Worm (Caenorhabditis elegans) whole organism, L1 larva: Measurements from ENCODE around the gene K08D12.8.

Experiments used
- C04F5.9 ChIP-seq: sonication (generic microtip); optimal IDR thresholded peaks from 2 replicates; lab custom pipeline; 2016; ENCODE audit warnings: missing genetic modification characterization, missing compliant biosample characterization
- alr-1 ChIP-seq: fragments of 200-800 bp; sonication (Bioruptor generic); optimal IDR thresholded peaks from 2 replicates; lab custom pipeline; 2018; ENCODE audit warnings: borderline replicate concordance, mild to moderate bottlenecking, missing genetic modification characterization, missing compliant biosample characterization
- blmp-1 ChIP-seq: fragments of 150-350 bp; optimal IDR thresholded peaks from 2 replicates; lab custom pipeline; 2014; ENCODE audit warnings: missing biosample characterization, missing genetic modification characterization
- ceh-63 ChIP-seq: fragments of 200-800 bp; sonication (Bioruptor generic); optimal IDR thresholded peaks from 2 replicates; lab custom pipeline; 2018; ENCODE audit warnings: mild to moderate bottlenecking, missing genetic modification characterization, missing compliant biosample characterization
- ceh-8 ChIP-seq: fragments of 200-800 bp; sonication (Bioruptor generic); optimal IDR thresholded peaks from 2 replicates; lab custom pipeline; 2018; ENCODE audit warnings: mild to moderate bottlenecking, missing genetic modification characterization, moderate library complexity, missing compliant biosample characterization
- efl-1 ChIP-seq, 4 experiments: fragments of 150-350 bp; optimal IDR thresholded peaks in 3 of 4; peaks in 1 of 4; 1 replicate in 1 of 4; 2 replicates in 3 of 4; lab custom pipeline; 2014; ENCODE audit warnings: missing biosample characterization in 2 of 4, missing genetic modification characterization in 2 of 4, missing genetic modification reagents in 2 of 4
- ets-5 ChIP-seq: fragments of 200-800 bp; sonication (Bioruptor generic); IDR thresholded peaks from 2 replicates; pipeline ENCODE4 v1.3.6; 2022; ENCODE audit warnings: missing genetic modification characterization, missing compliant biosample characterization
- fkh-10 ChIP-seq: sonication (generic microtip); optimal IDR thresholded peaks from 2 replicates; lab custom pipeline; 2017; ENCODE audit warnings: missing biosample characterization, missing genetic modification reagents, missing genetic modification characterization
- fos-1 ChIP-seq: fragments of 150-350 bp; optimal IDR thresholded peaks from 2 replicates; lab custom pipeline; 2014; ENCODE audit warnings: missing biosample characterization, missing genetic modification characterization
- irx-1 ChIP-seq: sonication (generic microtip); optimal IDR thresholded peaks from 2 replicates; lab custom pipeline; 2016; ENCODE audit warnings: missing genetic modification characterization, missing compliant biosample characterization
- lin-14 ChIP-seq: fragments of 200-800 bp; sonication (Bioruptor generic); optimal IDR thresholded peaks from 2 replicates; lab custom pipeline; 2018; ENCODE audit warnings: mild to moderate bottlenecking, missing genetic modification characterization, moderate library complexity, missing compliant biosample characterization
- nhr-20 ChIP-seq: sonication (generic microtip); optimal IDR thresholded peaks from 2 replicates; lab custom pipeline; 2016; ENCODE audit warnings: mild to moderate bottlenecking, missing genetic modification characterization, missing compliant biosample characterization
- nhr-28 ChIP-seq: fragments of 150-350 bp; optimal IDR thresholded peaks from 2 replicates; lab custom pipeline; 2014; ENCODE audit warnings: missing biosample characterization, missing genetic modification characterization
- zag-1 ChIP-seq: fragments of 150-350 bp; optimal IDR thresholded peaks from 2 replicates; lab custom pipeline; 2014; ENCODE audit warnings: missing biosample characterization, missing genetic modification characterization

K08D12.8 gene

ce11 chrIV:1769074-1769473 is 43.1 kb downstream of the K08D12.8 start:
- TF ChIP-seq irx-1 (tag; lab: Kevin White, UChicago) (no peak), alr-1 (no peak), ceh-63 (GFP tag; lab: Kevin White, UChicago) (no peak), C04F5.9 (tag; lab: Kevin White, UChicago) (no peak), lin-14 (GFP tag; lab: Kevin White, UChicago) (no peak), fos-1 (tag; lab: Kevin White, UChicago) (no peak), fkh-10 (GFP tag; lab: Kevin White, UChicago) (no peak), ceh-8 (peak; percentile 71), zag-1 (tag; lab: Kevin White, UChicago) (no peak), blmp-1 (tag; lab: Kevin White, UChicago) (no peak), ets-5 (GFP tag; lab: Robert Waterston, UW) (0 out of 2 replicates have a peak, but pooled peaks have one; percentile 41)

ce11 chrIV:1771843-1772242 is 45.9 kb downstream of the K08D12.8 start, which contains the start of gene Y41D4A.1:
TSS of gene Y41D4A.1 (plus strand) at chrIV:1772143.
- TF ChIP-seq efl-1 (optimal IDR thresholded peaks at IDR 0.05; lab: Kevin White, UChicago) = no peak
- peak in 1 of 2 experiments; percentile 9 for TF ChIP-seq efl-1 (GFP tag; optimal IDR thresholded peaks at IDR 0.05 in 1 of 2; lab: Kevin White, UChicago)
- TF ChIP-seq nhr-28 (tag; lab: Kevin White, UChicago) = no peak
- TF ChIP-seq nhr-20 (tag; lab: Kevin White, UChicago) = no peak
- TF ChIP-seq, all 84 proteins: peak for 1
